Fruit fly (Drosophila melanogaster) S2 (cell line): ENCODE measurements around the gene CG9928.

Source experiments
- CG8478 ChIP-seq: fragments of >200 bp; optimal IDR thresholded peaks from 2 replicates; lab custom pipeline; 2018
- CTCF ChIP-seq, 2 experiments: fragments of >200 bp; optimal IDR thresholded peaks; 2 replicates each; lab custom pipeline; 2018

Gene CG9928

DNA sequence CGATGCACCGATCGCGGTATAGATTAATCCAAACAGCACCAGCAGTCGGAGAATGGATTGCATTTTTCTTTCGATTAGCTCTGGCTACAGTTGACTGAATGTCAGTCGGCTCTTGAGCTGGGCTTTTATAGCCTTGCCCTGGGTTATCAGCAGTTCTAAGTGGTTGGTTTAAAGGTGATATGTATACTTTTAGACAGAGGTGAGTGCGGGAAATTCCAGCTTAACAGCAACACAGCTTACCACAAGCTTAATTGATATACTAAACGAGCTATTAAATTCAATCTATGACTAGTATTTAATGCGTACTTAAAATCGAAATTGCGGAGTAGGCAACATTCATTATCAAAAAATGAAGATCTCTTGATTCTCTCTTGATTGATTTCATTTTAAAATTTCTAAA is at the start of gene CG9928:
TSS of gene CG9928 (minus strand) at position 101 of the 400 bp plus-strand sequence.
- TF ChIP-seq CG8478 (lab: Kevin White, UChicago) (no peak), CTCF (optimal IDR thresholded peaks at IDR 0.05; lab: Kevin White, UChicago) (no peak)

DNA sequence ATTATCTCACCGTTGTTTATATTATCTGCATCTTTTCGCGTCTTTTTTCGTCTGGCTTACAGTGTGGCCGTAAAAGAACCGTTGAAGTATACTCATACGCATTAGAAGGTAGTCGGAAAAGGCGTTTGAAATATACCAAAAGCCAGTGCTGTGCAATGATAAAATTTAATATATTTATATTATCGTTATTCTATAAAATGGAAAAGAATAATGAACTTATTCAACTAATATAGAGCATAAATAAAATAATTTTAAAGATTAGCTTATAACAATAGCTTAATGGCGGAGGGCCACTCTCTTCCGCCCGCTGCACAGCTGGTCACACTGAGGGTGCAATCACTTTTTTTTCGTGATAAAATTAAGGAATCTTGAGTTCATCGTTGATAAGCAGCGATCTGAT is 49.2 kb upstream of the CG9928 start, which contains the start of the genes CG16974 and Edem2:
TSS of gene CG16974 (minus strand) at position 86 of the 400 bp plus-strand sequence.
TSS of gene Edem2 (plus strand) at position 308 of the 400 bp plus-strand sequence.
- no peak for TF ChIP-seq CTCF (optimal IDR thresholded peaks at IDR 0.05; lab: Kevin White, UChicago)
- TF ChIP-seq CG8478 (lab: Kevin White, UChicago) = no peak

DNA sequence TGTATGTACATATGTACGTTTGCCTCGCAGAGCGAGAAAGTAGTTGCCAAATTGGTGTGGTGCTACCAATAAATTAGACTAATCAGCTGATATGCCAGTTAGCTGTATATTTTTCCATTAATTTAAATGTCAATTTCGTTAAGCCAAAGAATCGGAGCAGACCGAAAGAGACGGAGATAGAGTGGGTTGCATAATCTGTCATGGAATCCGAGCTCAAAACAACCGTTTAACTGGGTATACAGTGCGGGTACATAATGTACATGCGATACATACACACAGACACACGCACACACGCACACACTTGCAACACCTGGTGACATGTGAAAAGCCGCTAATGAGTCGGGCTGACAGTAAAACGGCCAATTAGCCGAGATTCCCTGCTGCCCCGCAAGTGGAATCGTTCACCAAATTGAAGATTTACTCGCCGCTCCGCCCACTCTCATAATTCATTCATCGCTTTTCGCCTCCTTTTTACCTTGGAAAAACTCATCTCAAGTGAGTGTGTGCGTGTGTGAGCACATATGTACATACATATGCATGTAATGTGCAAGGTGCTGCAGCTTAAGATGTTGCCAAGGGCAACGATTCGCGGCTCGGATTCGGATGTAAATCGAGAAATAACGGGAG is 48.5 kb upstream of the CG9928 start:
- TF ChIP-seq CG8478 (lab: Kevin White, UChicago) = no peak
- TF ChIP-seq CTCF (optimal IDR thresholded peaks at IDR 0.05; lab: Kevin White, UChicago) = no peak

DNA sequence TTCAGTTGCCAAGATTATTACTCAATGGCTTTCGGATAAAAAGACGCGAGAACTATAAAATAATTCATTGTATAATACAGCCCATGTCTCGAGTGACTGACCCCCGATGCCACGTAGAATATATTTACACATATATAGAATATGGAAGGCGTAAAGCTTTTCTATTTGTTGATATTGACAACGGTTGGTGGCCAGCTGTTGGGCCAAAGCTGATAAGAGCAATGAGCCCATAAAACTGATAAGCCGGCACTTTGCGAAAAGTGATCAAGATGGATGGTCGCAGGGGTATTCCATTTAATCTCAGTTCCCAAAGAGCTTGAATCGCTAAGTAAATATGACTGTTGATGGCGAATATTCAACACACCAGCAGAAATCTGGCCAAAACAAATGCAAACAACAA is 47.8 kb upstream of the CG9928 start:
- TF ChIP-seq CTCF (optimal IDR thresholded peaks at IDR 0.05; lab: Kevin White, UChicago) = no peak

DNA sequence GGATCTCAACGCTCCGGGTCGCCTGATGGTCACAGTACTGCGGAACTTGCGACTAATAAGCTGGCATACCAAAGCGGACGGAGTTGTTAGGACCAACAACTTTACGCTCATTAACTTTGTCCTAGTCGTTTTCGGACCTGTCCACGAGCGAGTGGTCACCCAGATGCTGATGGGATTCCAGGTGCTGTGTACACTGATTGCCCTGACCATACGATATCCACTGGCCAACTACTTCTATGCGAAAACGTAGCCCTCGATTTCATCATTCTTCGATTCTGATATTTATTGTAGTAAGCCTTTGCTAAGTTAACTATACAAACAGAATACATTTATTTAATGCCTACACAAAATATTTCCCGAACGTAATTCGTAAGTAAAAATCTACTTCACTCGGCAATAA is 40.4 kb upstream of the CG9928 start, which contains the start of gene Rsph1:
TSS of gene Rsph1 (plus strand) at position 301 of the 400 bp plus-strand sequence.
- no peak for TF ChIP-seq CG8478 (lab: Kevin White, UChicago)
- TF ChIP-seq CTCF (optimal IDR thresholded peaks at IDR 0.05; lab: Kevin White, UChicago) = no peak

- TF ChIP-seq CG8478 (lab: Kevin White, UChicago) (no peak), CTCF (optimal IDR thresholded peaks at IDR 0.05; lab: Kevin White, UChicago) (no peak)
Measured at dm6 chr2L:13182415-13182814, 39.7 kb upstream of the CG9928 start, which contains the start of gene Mgat3. TSS of gene Mgat3 (minus strand) at chr2L:13182596.

- no peak for TF ChIP-seq CTCF (optimal IDR thresholded peaks at IDR 0.05; lab: Kevin White, UChicago)
- TF ChIP-seq CG8478 (lab: Kevin White, UChicago) = no peak
Measured at dm6 chr2L:13179095-13179494, 36.4 kb upstream of the CG9928 start, which contains the start of gene Alg7. TSS of gene Alg7 (plus strand) at chr2L:13179247.

DNA sequence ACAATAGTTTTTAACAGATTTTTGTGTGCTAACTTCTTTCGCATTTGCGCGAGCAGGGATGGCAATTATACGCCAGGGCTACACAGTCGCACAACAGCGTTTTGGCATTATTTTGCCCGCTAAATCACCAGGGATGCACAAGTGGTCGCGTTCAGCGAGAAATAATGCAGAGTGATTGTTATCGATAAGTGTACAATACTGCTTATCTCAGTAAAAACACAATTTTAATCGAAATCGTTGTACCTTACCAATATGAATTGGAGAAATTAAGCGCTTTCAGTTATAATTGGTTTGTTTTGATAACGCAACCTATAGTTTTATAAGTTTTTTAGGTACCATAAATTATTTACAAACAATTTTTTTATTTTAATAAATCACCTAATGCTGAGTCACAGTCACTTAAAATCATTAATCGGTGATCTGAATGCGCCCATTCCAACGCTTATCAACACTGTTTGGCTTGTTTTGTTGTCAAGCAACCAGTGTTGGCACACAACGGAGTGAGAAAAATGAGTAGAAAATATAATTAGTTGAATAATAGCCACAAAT is 34.1 kb upstream of the CG9928 start, which contains the start of the genes Sfmbt and CG5439:
TSS of gene Sfmbt (minus strand) at position 85 of the 549 bp plus-strand sequence.
TSS of gene CG5439 (plus strand) at position 450 of the 549 bp plus-strand sequence.
- no peak for TF ChIP-seq CG8478 (lab: Kevin White, UChicago)
- TF ChIP-seq CTCF (optimal IDR thresholded peaks at IDR 0.05; lab: Kevin White, UChicago) = peak in 1 of 2 experiments; percentile 9

- TF ChIP-seq CTCF (optimal IDR thresholded peaks at IDR 0.05; lab: Kevin White, UChicago) = no peak
- no peak for TF ChIP-seq CG8478 (lab: Kevin White, UChicago)
Measured at dm6 chr2L:13176123-13176522, 33.4 kb upstream of the CG9928 start, which contains the start of gene CG43925. TSS of gene CG43925 (plus strand) at chr2L:13176423.

DNA sequence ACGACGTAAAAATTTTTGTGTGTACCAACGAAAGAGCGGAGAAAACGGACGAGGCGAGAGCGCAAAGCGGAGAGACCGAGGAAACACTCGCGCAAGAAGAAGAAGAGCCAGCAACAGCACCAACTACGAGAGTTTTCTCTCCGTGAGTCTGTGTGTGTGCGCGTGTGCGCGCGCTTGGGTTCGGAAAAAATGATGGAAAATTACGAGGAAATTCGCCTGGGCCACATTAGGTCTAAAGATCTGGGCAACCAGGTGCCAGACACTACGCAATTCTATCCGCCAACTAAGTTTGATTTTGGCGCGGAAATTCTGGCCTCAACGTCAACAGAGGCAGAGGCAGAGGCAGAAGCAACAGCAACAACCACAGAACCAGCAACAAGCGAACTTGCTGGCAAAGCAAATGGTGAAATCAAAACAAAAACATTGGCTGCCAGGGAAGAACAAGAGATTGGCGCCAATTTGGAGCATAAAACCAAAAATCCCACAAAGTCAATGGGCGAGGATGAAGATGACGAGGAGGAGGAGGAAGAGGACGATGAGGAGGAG is 23.2 kb upstream of the CG9928 start, which contains the start of gene DnaJ-H:
TSS of gene DnaJ-H (minus strand) at position 271 of the 546 bp plus-strand sequence.
- no peak for TF ChIP-seq CTCF (optimal IDR thresholded peaks at IDR 0.05; lab: Kevin White, UChicago)
- TF ChIP-seq CG8478 (lab: Kevin White, UChicago) = no peak

DNA sequence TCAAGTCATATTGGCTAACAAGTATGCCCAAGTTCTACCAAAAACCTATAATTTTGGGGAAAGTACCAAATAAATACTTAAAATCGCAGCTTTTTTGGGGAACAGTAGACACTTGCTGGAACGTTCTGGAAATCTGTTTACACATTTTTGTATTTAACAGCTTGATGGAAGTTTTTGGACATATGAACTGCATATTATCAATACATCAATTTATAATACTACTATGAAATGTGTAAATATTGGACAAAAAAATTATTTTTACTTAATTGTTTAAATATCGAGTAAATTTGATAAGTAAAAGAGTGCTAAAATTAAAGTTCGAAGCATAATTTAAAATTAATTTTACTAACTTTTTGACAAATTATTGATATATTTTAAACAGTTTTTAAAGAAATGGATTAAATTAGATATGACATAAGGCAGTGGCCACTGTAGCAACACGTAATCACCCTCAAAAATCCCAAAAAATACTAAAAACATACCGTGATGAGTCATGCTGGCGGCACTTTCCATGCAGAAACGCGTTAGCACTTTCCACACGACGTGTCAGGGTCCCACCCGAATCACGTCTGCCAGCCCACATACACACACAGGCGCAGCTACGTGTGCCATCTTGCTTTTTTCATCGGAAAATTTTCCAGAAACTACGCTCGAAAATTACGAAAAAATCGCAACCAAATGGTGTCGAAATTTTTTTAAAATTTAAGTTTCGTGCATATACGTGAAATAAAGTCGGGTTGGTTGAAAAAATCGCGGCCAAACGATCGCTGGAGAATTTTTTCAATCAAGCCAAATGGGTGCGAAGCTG is 22.5 kb upstream of the CG9928 start, which contains the start of gene Sirt1:
TSS of gene Sirt1 (plus strand) at position 571 of the 808 bp plus-strand sequence.
- TF ChIP-seq CG8478 (lab: Kevin White, UChicago) (no peak), CTCF (optimal IDR thresholded peaks at IDR 0.05; lab: Kevin White, UChicago) (no peak)

DNA sequence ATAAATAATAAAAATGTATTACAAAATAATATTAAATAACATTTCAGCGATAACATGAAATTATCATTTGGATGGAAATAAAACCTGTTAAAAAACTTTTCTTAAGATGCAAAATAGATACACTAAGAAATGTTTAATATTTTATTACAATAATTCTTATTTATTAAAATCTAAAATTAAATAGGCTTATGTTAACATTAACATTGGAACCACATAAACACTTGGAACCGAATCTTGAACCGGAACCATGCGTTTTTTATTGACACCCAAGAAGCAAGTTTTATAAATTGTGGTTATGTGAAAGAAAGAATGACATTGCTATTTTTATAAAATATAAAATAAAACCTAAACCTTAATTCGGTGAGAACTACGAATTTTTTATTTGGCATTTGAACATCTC is 17.5 kb upstream of the CG9928 start, which contains the start of gene kmg:
TSS of gene kmg (plus strand) at position 301 of the 400 bp plus-strand sequence.
- TF ChIP-seq CG8478 (lab: Kevin White, UChicago) (no peak), CTCF (optimal IDR thresholded peaks at IDR 0.05; lab: Kevin White, UChicago) (no peak)

DNA sequence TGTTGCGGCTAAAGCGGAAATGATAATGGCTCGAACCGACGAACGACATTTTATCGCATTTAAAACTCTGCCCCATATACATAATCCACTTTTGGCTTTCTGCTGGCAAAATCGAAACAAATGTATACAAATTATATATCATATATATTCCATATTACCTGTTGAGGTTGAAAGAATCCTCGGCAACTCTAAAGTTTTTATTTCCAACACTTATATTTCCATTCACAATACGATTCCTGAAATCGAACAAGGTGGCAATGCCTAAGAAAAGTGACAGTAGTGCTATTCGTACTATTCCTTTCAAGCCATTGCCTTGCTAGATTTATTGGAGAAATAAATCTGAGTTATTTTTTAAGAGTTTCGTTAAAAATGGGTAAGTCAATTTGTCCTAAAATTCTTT is 15.8 kb upstream of the CG9928 start, which contains the start of gene Pk34A:
TSS of gene Pk34A (plus strand) at position 301 of the 400 bp plus-strand sequence.
- no peak for TF ChIP-seq CG8478 (lab: Kevin White, UChicago)
- TF ChIP-seq CTCF (optimal IDR thresholded peaks at IDR 0.05; lab: Kevin White, UChicago) = no peak

- TF ChIP-seq CTCF (optimal IDR thresholded peaks at IDR 0.05; lab: Kevin White, UChicago) (no peak), CG8478 (lab: Kevin White, UChicago) (no peak)
Measured at dm6 chr2L:13157903-13158302, 15.2 kb upstream of the CG9928 start.
